Worm (Caenorhabditis elegans): Measurements from ENCODE around the gene ctsa-1.1.

The ctsa-1.1 gene

DNA sequence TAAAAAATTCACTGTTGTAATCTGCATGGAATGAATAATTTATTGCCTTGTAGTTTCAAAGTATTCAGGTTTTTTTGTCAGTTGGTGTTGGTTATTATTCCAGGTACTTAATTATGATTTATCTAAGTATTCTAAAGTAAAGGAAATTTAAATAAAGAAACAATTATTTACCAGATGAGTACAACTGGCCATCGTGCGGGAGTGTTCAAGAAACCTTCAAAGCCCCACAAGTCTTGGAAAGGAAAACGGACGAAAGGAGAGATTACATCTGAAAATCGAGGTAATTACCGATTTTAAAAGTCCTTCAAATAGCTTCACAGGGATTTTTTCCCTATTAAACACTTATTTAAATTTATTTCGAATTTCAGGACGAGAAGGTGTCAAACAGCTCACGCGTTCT, 27.3 kb upstream of the ctsa-1.1 start, which contains the start of gene tag-151 (continued):
- TF ChIP-seq Y48G9A.11 (GFP tag; IDR thresholded peaks at IDR 0.05) (peak; percentile 24; the same call in 1 of the 2 replicates), unc-130 (GFP tag; optimal IDR thresholded peaks at IDR 0.05) (no peak), dve-1 (tag; optimal IDR thresholded peaks at IDR 0.05; ENCODE audit: insufficient read depth) (peak; percentile 3), nhr-237 (tag; optimal IDR thresholded peaks at IDR 0.05) (no peak), nhr-102 (tag; optimal IDR thresholded peaks at IDR 0.05) (peak; percentile 77), ZK546.5 (tag; optimal IDR thresholded peaks at IDR 0.05) (no peak), ceh-28 (tag; optimal IDR thresholded peaks at IDR 0.05) (no peak), mdl-1 (tag; optimal IDR thresholded peaks at IDR 0.05) (no peak), nhr-48 (tag; optimal IDR thresholded peaks at IDR 0.05) (peak; percentile 16), snpc-4 (tag; optimal IDR thresholded peaks at IDR 0.05) (no peak), dmd-8 (GFP tag; IDR thresholded peaks at IDR 0.05) (no peak), spr-1 (tag; optimal IDR thresholded peaks at IDR 0.05) (peak; percentile 36), Y75B8A.6 (GFP tag; IDR thresholded peaks at IDR 0.05) (no peak), lsy-2 (tag; optimal IDR thresholded peaks at IDR 0.05) (peak in 1 of 2 experiments; percentile 41), jun-1 (tag; optimal IDR thresholded peaks at IDR 0.05) (no peak), F37D6.2 (tag; optimal IDR thresholded peaks at IDR 0.05) (no peak), nhr-10 (tag; optimal IDR thresholded peaks at IDR 0.05) (no peak), lin-38 (GFP tag; IDR thresholded peaks at IDR 0.05) (peak; percentile 65)

DNA sequence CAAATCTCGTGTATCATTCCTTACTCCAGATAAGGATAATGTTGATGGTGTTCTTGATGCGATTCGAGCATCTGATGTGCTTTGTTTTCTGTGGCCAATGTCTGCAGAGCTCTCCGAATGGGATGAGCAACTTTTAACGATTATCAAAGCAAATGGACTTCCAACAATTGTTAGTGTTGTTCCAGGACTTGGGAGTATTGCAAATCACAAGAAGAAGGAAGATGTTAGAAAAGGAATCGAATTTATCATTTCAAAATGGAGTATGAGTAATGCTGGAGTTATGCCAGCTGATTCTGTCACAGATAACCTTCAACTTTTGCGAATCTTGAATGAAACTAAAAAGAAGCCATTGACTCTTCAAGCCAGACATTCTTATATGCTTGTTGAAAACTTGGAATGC, 26.6 kb upstream of the ctsa-1.1 start:
- TF ChIP-seq aly-2 (tag; optimal IDR thresholded peaks at IDR 0.05) (no peak), unc-62 (GFP tag; optimal IDR thresholded peaks at IDR 0.05 in 1 of 2) (peak in 1 of 2 experiments; percentile 96), unc-62 (tag; optimal IDR thresholded peaks at IDR 0.05) (no peak)

DNA sequence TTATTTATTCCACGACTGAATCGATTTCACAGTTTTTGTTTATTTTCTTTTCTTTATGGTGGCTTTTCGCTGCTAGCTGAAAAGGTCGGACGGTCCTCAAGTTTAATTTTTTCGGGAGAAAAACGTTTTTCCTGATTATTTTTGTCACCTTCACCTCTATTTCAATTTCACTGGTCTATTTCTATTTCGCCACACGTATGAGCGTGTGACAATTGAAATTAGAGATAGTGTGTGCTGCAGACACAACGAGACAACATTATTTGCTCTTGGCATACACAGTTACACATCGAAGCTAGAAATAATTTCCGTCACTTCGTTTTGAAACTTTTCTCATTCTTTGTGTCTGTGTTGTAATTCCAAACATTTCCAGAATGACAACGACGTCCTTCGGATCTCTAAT, 21.8 kb upstream of the ctsa-1.1 start, which contains the start of gene F41C3.8:
Gene F41C3.8 (plus strand): TSS at position 371 of the 400 bp plus-strand sequence.
- peak; percentile 13 for TF ChIP-seq dve-1 (tag; optimal IDR thresholded peaks at IDR 0.05; ENCODE audit: insufficient read depth)
- no peak for TF ChIP-seq vab-7 (GFP tag; IDR thresholded peaks at IDR 0.05)
- TF ChIP-seq pqm-1 (tag; optimal IDR thresholded peaks at IDR 0.05): peak; percentile 75
- TF ChIP-seq nhr-10 (tag; optimal IDR thresholded peaks at IDR 0.05): no peak
- peak; percentile 80 for TF ChIP-seq nhr-28 (tag; optimal IDR thresholded peaks at IDR 0.05)
- peak; percentile 30 for TF ChIP-seq hlh-30 (tag; optimal IDR thresholded peaks at IDR 0.05; ENCODE audit: insufficient read depth)
- TF ChIP-seq dmd-6 (GFP tag; IDR thresholded peaks at IDR 0.05): peak; percentile 42; the same call in 1 of the 2 replicates
- TF ChIP-seq skn-1 (tag; optimal IDR thresholded peaks at IDR 0.05): no peak
- TF ChIP-seq daf-16 (GFP tag; optimal IDR thresholded peaks at IDR 0.05): no peak
- peak; percentile 27 for TF ChIP-seq daf-16 (tag; optimal IDR thresholded peaks at IDR 0.05)
- TF ChIP-seq hlh-11 (tag; optimal IDR thresholded peaks at IDR 0.05): peak; percentile 20

DNA sequence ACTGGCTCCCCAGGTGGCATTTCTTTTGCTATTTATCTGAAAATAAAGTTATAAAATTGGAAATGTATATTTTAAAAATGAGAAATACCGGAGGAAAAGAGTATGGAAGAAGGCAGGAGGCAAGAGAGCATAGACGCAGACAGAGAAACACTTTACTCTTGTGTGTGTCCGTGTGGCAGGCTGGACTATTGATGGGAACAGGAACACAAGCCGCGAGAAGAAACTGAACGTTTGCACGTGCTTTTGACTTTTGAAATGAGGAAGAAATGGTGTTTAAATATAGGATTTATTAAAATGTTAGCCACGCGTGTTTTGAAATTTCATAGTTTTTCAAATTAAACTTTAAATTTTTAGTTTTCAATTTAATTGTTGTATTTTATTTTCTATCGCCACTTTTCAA, 11.3 kb upstream of the ctsa-1.1 start, which contains the start of gene F10G7.10:
Gene F10G7.10 (minus strand): TSS at position 145 of the 400 bp plus-strand sequence.
- no peak for TF ChIP-seq fos-1 (tag; optimal IDR thresholded peaks at IDR 0.05)
- peak; percentile 3 for TF ChIP-seq nhr-6 (tag; optimal IDR thresholded peaks at IDR 0.05)
- no peak for TF ChIP-seq snpc-4 (tag; optimal IDR thresholded peaks at IDR 0.05)
- TF ChIP-seq lsy-2 (tag; optimal IDR thresholded peaks at IDR 0.05): peak in 1 of 2 experiments; percentile 28
- TF ChIP-seq lin-1 (GFP tag; IDR thresholded peaks at IDR 0.05): no peak
- TF ChIP-seq set-16 (GFP tag; IDR thresholded peaks at IDR 0.05): no peak
- peak; percentile 69 for TF ChIP-seq mxl-3 (GFP tag; optimal IDR thresholded peaks at IDR 0.05)
- TF ChIP-seq zfp-2 (tag; optimal IDR thresholded peaks at IDR 0.05): no peak
- TF ChIP-seq lin-39 (tag; optimal IDR thresholded peaks at IDR 0.05): no peak
- TF ChIP-seq aha-1 (tag): no peak
- TF ChIP-seq hif-1 (tag; optimal IDR thresholded peaks at IDR 0.05): peak in 1 of 2 experiments; percentile 50
- TF ChIP-seq hlh-11 (tag; optimal IDR thresholded peaks at IDR 0.05): peak; percentile 42
- peak; percentile 30 to 84 for TF ChIP-seq mdl-1 (tag; optimal IDR thresholded peaks at IDR 0.05)
- peak in 1 of 2 experiments; percentile 59 for TF ChIP-seq unc-62 (GFP tag; optimal IDR thresholded peaks at IDR 0.05 in 1 of 2)
- no peak for TF ChIP-seq unc-62 (tag; optimal IDR thresholded peaks at IDR 0.05)
- no peak for TF ChIP-seq spr-1 (tag; optimal IDR thresholded peaks at IDR 0.05)
- TF ChIP-seq hmg-1.1 (GFP tag; IDR thresholded peaks at IDR 0.05): 0 out of 2 replicates have a peak, but pooled peaks have one; percentile 39
- no peak for TF ChIP-seq T26A8.4 (GFP tag; IDR thresholded peaks at IDR 0.05)
- no peak for TF ChIP-seq nhr-48 (tag; optimal IDR thresholded peaks at IDR 0.05)
- peak; percentile 0 for TF ChIP-seq mep-1 (tag; optimal IDR thresholded peaks at IDR 0.05)
- TF ChIP-seq ZK337.2 (GFP tag; IDR thresholded peaks at IDR 0.05): no peak
- TF ChIP-seq aly-2 (tag; optimal IDR thresholded peaks at IDR 0.05): no peak
- TF ChIP-seq gei-8 (GFP tag; optimal IDR thresholded peaks at IDR 0.05): no peak
- TF ChIP-seq dve-1 (tag; optimal IDR thresholded peaks at IDR 0.05; ENCODE audit: insufficient read depth): peak; percentile 36
- TF ChIP-seq snpc-1.2 (GFP tag; IDR thresholded peaks at IDR 0.05): no peak
- peak; percentile 83 for TF ChIP-seq hlh-30 (tag; optimal IDR thresholded peaks at IDR 0.05; ENCODE audit: insufficient read depth)
